Worm (Caenorhabditis elegans) whole organism, L4/young adult: ENCODE measurements around the gene F45E1.1.

Source experiments
- W03F9.2 ChIP-seq: fragments of 150-350 bp; optimal IDR thresholded peaks from 2 replicates; lab custom pipeline; 2014; ENCODE audit warnings: missing biosample characterization, missing genetic modification characterization
- dao-5 ChIP-seq: sonication (generic microtip); optimal IDR thresholded peaks from 2 replicates; lab custom pipeline; 2016; ENCODE audit warnings: missing genotype, missing genetic modification characterization, moderate library complexity, missing compliant biosample characterization
- him-1 ChIP-seq: sonication (generic microtip); optimal IDR thresholded peaks from 2 replicates; lab custom pipeline; 2016; ENCODE audit warnings: missing genotype, missing genetic modification reagents, missing genetic modification characterization, missing compliant biosample characterization

ce11 chrX:8045152-8045551 is 41.7 kb downstream of the F45E1.1 start, which contains the start of gene C18A11.4:
- no peak for TF ChIP-seq W03F9.2 (tag; lab: Kevin White, UChicago)
- TF ChIP-seq dao-5 (tag; lab: Kevin White, UChicago) = no peak
- no peak for TF ChIP-seq him-1 (tag; lab: Kevin White, UChicago)
